Worm (Caenorhabditis elegans) whole organism, early embryonic: Measurements from ENCODE around the gene ZC373.5.

Source experiments
- B0310.2 ChIP-seq: sonication (generic microtip); optimal IDR thresholded peaks from 2 replicates; lab custom pipeline; 2016; ENCODE audit warnings: mild to moderate bottlenecking, missing genetic modification characterization, missing compliant biosample characterization
- F13C5.2 ChIP-seq: sonication (generic microtip); optimal IDR thresholded peaks from 2 replicates; lab custom pipeline; 2017; ENCODE audit warnings: mild to moderate bottlenecking, missing genetic modification characterization, inconsistent platforms, missing compliant biosample characterization
- aly-1 ChIP-seq: sonication (generic microtip); optimal IDR thresholded peaks from 2 replicates; lab custom pipeline; 2016; ENCODE audit warnings: missing genetic modification characterization, missing compliant biosample characterization
- ama-1 ChIP-seq: fragments of 150-350 bp; optimal IDR thresholded peaks from 2 replicates; lab custom pipeline; 2014
- ceh-13 ChIP-seq: fragments of 200-800 bp; sonication (Bioruptor generic); optimal IDR thresholded peaks from 2 replicates; lab custom pipeline; 2018; ENCODE audit warnings: mild to moderate bottlenecking, missing genetic modification characterization, missing compliant biosample characterization
- ceh-36 ChIP-seq: sonication (generic microtip); optimal IDR thresholded peaks from 2 replicates; lab custom pipeline; 2016; ENCODE audit warnings: missing genetic modification characterization, inconsistent platforms, missing compliant biosample characterization
- ets-7 ChIP-seq: sonication (generic microtip); optimal IDR thresholded peaks from 2 replicates; lab custom pipeline; 2016; ENCODE audit warnings: missing genotype, missing genetic modification characterization, missing compliant biosample characterization
- flt-1 ChIP-seq: fragments of 200-800 bp; sonication (Bioruptor generic); IDR thresholded peaks from 2 replicates; pipeline ENCODE4 v1.3.6; 2022; ENCODE audit warnings: missing genetic modification characterization, missing compliant biosample characterization
- hmbx-1 ChIP-seq: sonication (generic microtip); optimal IDR thresholded peaks from 2 replicates; lab custom pipeline; 2016; ENCODE audit warnings: mild to moderate bottlenecking, missing genetic modification characterization, missing compliant biosample characterization
- hmg-4 ChIP-seq: fragments of 200-800 bp; sonication (Bioruptor generic); optimal IDR thresholded peaks from 2 replicates; lab custom pipeline; 2018; ENCODE audit warnings: mild to moderate bottlenecking, missing genetic modification characterization, missing compliant biosample characterization
- hnd-1 ChIP-seq: sonication (generic microtip); optimal IDR thresholded peaks from 2 replicates; lab custom pipeline; 2016; ENCODE audit warnings: missing genetic modification characterization, missing compliant biosample characterization
- pes-1 ChIP-seq: fragments of 200-800 bp; sonication (Bioruptor generic); IDR thresholded peaks from 2 replicates; pipeline ENCODE4 v1.3.6; 2022; ENCODE audit warnings: missing genetic modification reagents, missing genetic modification characterization, missing compliant biosample characterization
- scrt-1 ChIP-seq: fragments of 200-800 bp; sonication (Bioruptor generic); IDR thresholded peaks from 2 replicates; pipeline ENCODE4 v1.3.6; 2022; ENCODE audit warnings: missing genetic modification characterization, missing compliant biosample characterization
- sea-1 ChIP-seq: fragments of 200-800 bp; sonication (Bioruptor generic); conservative IDR thresholded peaks from 2 replicates; pipeline ENCODE4 v1.3.6; 2022; ENCODE audit warnings: missing genetic modification characterization, missing compliant biosample characterization
- tbx-11 ChIP-seq: fragments of 200-800 bp; sonication (Bioruptor generic); IDR thresholded peaks from 2 replicates; pipeline ENCODE4 v1.3.6; 2022; ENCODE audit warnings: missing genetic modification characterization, missing compliant biosample characterization
- tbx-37 ChIP-seq: fragments of 200-800 bp; sonication (Bioruptor generic); conservative IDR thresholded peaks from 2 replicates; pipeline ENCODE4 v1.3.6; 2022; ENCODE audit warnings: missing genetic modification reagents, missing genetic modification characterization, missing compliant biosample characterization
- tra-4 ChIP-seq: sonication (generic microtip); optimal IDR thresholded peaks from 2 replicates; lab custom pipeline; 2017; ENCODE audit warnings: missing genetic modification characterization, missing compliant biosample characterization

The ZC373.5 gene

DNA sequence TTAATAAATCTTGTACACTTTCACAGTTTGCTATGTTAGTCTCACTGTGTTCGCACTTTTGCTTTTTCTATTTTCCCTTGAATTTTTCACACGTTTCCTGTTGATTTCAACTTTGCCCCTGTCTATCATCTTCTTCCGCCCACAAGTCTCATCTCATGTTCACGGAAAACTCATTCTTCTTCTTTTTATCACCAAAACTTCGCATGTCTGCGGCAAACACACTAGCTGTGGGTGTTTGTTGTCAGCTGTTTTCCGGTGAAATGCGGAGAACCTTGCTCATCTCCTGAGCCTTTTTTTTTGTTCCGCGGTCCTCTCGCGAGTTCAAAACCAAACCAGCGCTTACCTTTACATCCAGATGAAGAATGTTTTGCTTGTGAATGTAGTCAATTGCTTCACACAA lies 5.7 kb downstream of the ZC373.5 start:
- TF ChIP-seq tbx-11 (GFP tag; lab: Robert Waterston, UW) = no peak
- TF ChIP-seq hmg-4 (GFP tag; lab: Kevin White, UChicago) = no peak
- no peak for TF ChIP-seq F13C5.2 (tag; lab: Kevin White, UChicago)
- no peak for TF ChIP-seq flt-1 (GFP tag; lab: Robert Waterston, UW)
- TF ChIP-seq aly-1 = no peak
- no peak for TF ChIP-seq hnd-1 (tag; lab: Kevin White, UChicago)
- no peak for TF ChIP-seq hmbx-1 (tag; lab: Kevin White, UChicago)
- TF ChIP-seq scrt-1 (GFP tag; lab: Robert Waterston, UW) = no peak
- no peak for TF ChIP-seq tbx-37 (GFP tag; lab: Robert Waterston, UW)

- TF ChIP-seq hmbx-1 (tag; lab: Kevin White, UChicago) (no peak), flt-1 (GFP tag; lab: Robert Waterston, UW) (no peak), tbx-37 (GFP tag; lab: Robert Waterston, UW) (no peak), B0310.2 (tag; lab: Kevin White, UChicago) (no peak), ceh-13 (GFP tag; lab: Kevin White, UChicago) (no peak), hnd-1 (tag; lab: Kevin White, UChicago) (no peak), tra-4 (tag; lab: Kevin White, UChicago) (no peak), scrt-1 (GFP tag; lab: Robert Waterston, UW) (no peak), pes-1 (no peak)
Measured at ce11 chrX:10060475-10061011, 13.6 kb downstream of the ZC373.5 start, which contains the start of gene ZC373.3. Gene ZC373.3 (plus strand): TSS chrX:10060525.

ce11 chrX:10058332-10058731 lies 15.9 kb downstream of the ZC373.5 start, which contains the start of gene ZC373.2:
Gene ZC373.2 (minus strand): TSS chrX:10058432.
- TF ChIP-seq B0310.2 (tag; lab: Kevin White, UChicago) (no peak), tbx-11 (GFP tag; lab: Robert Waterston, UW) (no peak), sea-1 (GFP tag; lab: Robert Waterston, UW) (no peak), hmg-4 (GFP tag; lab: Kevin White, UChicago) (no peak), ceh-36 (tag; lab: Kevin White, UChicago) (no peak), F13C5.2 (tag; lab: Kevin White, UChicago) (no peak), tbx-37 (GFP tag; lab: Robert Waterston, UW) (no peak), scrt-1 (GFP tag; lab: Robert Waterston, UW) (no peak), ceh-13 (GFP tag; lab: Kevin White, UChicago) (no peak), hmbx-1 (tag; lab: Kevin White, UChicago) (no peak), flt-1 (GFP tag; lab: Robert Waterston, UW) (no peak), ets-7 (no peak), hnd-1 (tag; lab: Kevin White, UChicago) (no peak), tra-4 (tag; lab: Kevin White, UChicago) (no peak), pes-1 (no peak), ama-1 (lab: Kevin White, UChicago) (no peak)

DNA sequence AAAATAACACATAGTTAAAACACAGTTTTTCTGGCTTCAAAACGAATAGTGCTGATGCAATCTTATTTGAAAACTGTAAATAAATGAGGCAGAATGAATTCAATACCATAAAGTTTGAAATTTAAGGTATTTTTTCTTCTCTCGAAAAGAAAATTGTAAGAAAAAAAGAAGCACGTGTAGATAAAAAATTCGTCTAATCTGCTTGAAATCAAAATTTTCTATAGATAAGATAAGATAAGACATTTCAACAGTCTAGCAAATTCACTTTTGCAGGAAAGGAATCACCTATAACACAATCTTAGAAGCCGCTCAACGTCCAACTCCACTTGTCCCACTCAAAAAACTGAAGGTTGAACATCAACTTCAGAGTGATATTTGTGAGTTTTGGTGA lies 19.8 kb downstream of the ZC373.5 start:
- TF ChIP-seq ama-1 (lab: Kevin White, UChicago) (no peak), F13C5.2 (tag; lab: Kevin White, UChicago) (no peak), ceh-13 (GFP tag; lab: Kevin White, UChicago) (no peak), ets-7 (no peak), tbx-37 (GFP tag; lab: Robert Waterston, UW) (no peak), flt-1 (GFP tag; lab: Robert Waterston, UW) (no peak), hmbx-1 (tag; lab: Kevin White, UChicago) (no peak), tbx-11 (GFP tag; lab: Robert Waterston, UW) (no peak), aly-1 (no peak), hnd-1 (tag; lab: Kevin White, UChicago) (no peak), pes-1 (no peak), tra-4 (tag; lab: Kevin White, UChicago) (no peak), ceh-36 (tag; lab: Kevin White, UChicago) (no peak), sea-1 (GFP tag; lab: Robert Waterston, UW) (no peak), scrt-1 (GFP tag; lab: Robert Waterston, UW) (no peak), B0310.2 (tag; lab: Kevin White, UChicago) (no peak), hmg-4 (GFP tag; lab: Kevin White, UChicago) (no peak)

DNA sequence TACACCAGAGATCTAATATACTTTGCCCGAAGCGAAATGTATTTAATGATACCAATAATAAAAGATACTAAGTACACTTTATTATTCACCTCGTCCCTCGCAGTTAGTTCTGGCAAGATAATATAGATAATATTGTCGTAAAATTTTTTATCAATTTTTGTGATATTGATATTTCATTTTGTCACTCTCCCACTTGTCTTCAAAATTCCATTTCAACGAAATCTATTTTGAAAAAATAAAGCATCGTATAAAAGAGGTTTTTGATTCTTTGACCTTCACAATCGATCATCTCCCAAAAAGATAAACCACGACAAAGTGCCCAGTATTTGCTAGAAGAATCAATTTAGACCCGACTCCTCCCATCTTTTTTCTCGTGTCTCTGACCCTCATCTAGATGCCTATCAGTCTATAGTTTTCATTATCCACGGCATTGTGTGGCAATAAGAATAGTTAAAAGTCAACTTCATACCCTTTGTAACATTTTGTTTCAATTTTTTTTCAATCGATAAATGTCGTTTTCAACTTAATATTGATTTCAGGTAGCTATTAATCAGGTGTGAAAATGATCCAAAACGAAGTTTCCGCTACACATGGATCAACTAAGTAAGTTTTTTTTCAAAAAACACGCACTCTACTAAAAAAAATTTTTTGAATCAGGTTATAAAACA lies 20.3 kb downstream of the ZC373.5 start, which contains the start of gene cbs-1:
cbs-1 (plus strand) TSS at position 534 of the 668 bp plus-strand sequence.
- TF ChIP-seq aly-1 = no peak
- TF ChIP-seq sea-1 (GFP tag; lab: Robert Waterston, UW) = no peak

ce11 chrX:10051625-10052024 lies 22.6 kb downstream of the ZC373.5 start:
- TF ChIP-seq sea-1 (GFP tag; lab: Robert Waterston, UW) (no peak), ceh-13 (GFP tag; lab: Kevin White, UChicago) (no peak), ceh-36 (tag; lab: Kevin White, UChicago) (no peak), hmg-4 (GFP tag; lab: Kevin White, UChicago) (no peak), B0310.2 (tag; lab: Kevin White, UChicago) (no peak), aly-1 (no peak), hnd-1 (tag; lab: Kevin White, UChicago) (no peak), ama-1 (lab: Kevin White, UChicago) (no peak), tbx-11 (GFP tag; lab: Robert Waterston, UW) (no peak), F13C5.2 (tag; lab: Kevin White, UChicago) (no peak), tra-4 (tag; lab: Kevin White, UChicago) (no peak), ets-7 (no peak), tbx-37 (GFP tag; lab: Robert Waterston, UW) (no peak), pes-1 (no peak), scrt-1 (GFP tag; lab: Robert Waterston, UW) (no peak), hmbx-1 (tag; lab: Kevin White, UChicago) (no peak), flt-1 (GFP tag; lab: Robert Waterston, UW) (no peak)
